Worm (Caenorhabditis elegans) whole organism, L2 larva: ENCODE data around the gene scl-2.

Experiments
- elt-3 ChIP-seq: sonication (generic microtip); optimal IDR thresholded peaks from 2 replicates; lab custom pipeline; 2017; ENCODE audit warnings: missing biosample characterization, missing genetic modification characterization
- nhr-77 ChIP-seq: fragments of 150-350 bp; optimal IDR thresholded peaks from 2 replicates; lab custom pipeline; 2014; ENCODE audit warnings: missing biosample characterization, missing genetic modification characterization
- skn-1 ChIP-seq: sonication (generic microtip); optimal IDR thresholded peaks from 2 replicates; lab custom pipeline; 2017; ENCODE audit warnings: missing biosample characterization, missing genetic modification characterization
- ztf-1 ChIP-seq: fragments of 200-800 bp; sonication (Bioruptor generic); conservative IDR thresholded peaks from 2 replicates; pipeline ENCODE4 v1.3.6; 2022; ENCODE audit warnings: missing genetic modification characterization, missing compliant biosample characterization
- ztf-11 ChIP-seq: sonication (generic microtip); optimal IDR thresholded peaks from 2 replicates; lab custom pipeline; 2017; ENCODE audit warnings: missing biosample characterization, missing genetic modification characterization

DNA sequence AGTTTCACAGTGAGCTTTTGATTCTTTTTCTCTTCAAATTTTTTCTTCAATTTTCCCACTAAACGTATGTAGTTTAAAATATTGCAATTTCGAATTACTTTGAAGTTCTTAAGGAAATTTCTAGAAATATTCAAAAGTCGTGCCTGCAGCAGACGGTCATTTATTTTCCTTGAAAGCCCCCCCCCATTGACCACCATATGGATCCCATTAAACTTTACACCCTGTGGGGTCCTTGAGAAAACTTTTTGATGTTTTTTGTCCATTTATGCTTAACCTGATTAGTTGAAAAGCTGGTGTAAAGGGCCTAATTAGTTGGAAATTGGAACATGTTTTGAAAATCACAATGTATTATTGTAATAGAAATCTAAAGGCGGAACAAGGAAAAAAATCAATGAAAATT, 48.0 kb upstream of the scl-2 start:
- TF ChIP-seq skn-1 (tag; lab: Kevin White, UChicago): no peak
- no peak for TF ChIP-seq nhr-77 (tag; lab: Kevin White, UChicago)
- TF ChIP-seq ztf-1 (GFP tag; lab: Robert Waterston, UW): no peak
- TF ChIP-seq elt-3 (tag; lab: Kevin White, UChicago): no peak
- no peak for TF ChIP-seq ztf-11 (tag; lab: Kevin White, UChicago)
